Worm (Caenorhabditis elegans) whole organism, midembryonic: ENCODE results near the gene F43C1.5.

Experiments
- flt-1 ChIP-seq: fragments of 200-800 bp; sonication (Bioruptor generic); IDR thresholded peaks from 2 replicates; pipeline ENCODE4 v1.3.6; 2022; ENCODE audit warnings: missing genetic modification characterization, missing compliant biosample characterization
- ref-1 ChIP-seq: fragments of 200-800 bp; sonication (Bioruptor generic); conservative IDR thresholded peaks from 2 replicates; pipeline ENCODE4 v1.3.6; 2022; ENCODE audit warnings: missing genetic modification reagents, missing genetic modification characterization, missing compliant biosample characterization
- tab-1 ChIP-seq: fragments of 200-800 bp; sonication (Bioruptor generic); IDR thresholded peaks from 2 replicates; pipeline ENCODE4 v1.3.6; 2022; ENCODE audit warnings: missing genetic modification characterization, missing compliant biosample characterization
- ztf-23 ChIP-seq: fragments of 200-800 bp; sonication (Bioruptor generic); IDR thresholded peaks from 2 replicates; pipeline ENCODE4 v1.3.6; 2022; ENCODE audit warnings: missing genetic modification reagents, missing genetic modification characterization, missing compliant biosample characterization
- ztf-29 ChIP-seq: fragments of 200-800 bp; sonication (Bioruptor generic); IDR thresholded peaks from 2 replicates; pipeline ENCODE4 v1.3.6; 2022; ENCODE audit warnings: missing genetic modification reagents, missing genetic modification characterization, missing compliant biosample characterization

ce11 chrIII:4228008-4228407 is 933 bp upstream of the F43C1.5 start, which contains the start of gene mpk-1:
- TF ChIP-seq ref-1 (GFP tag; lab: Robert Waterston, UW) = no peak
- TF ChIP-seq tab-1 (GFP tag; lab: Robert Waterston, UW) = no peak
- no peak for TF ChIP-seq flt-1 (GFP tag; lab: Robert Waterston, UW)
- TF ChIP-seq ztf-29 (GFP tag; lab: Robert Waterston, UW) = no peak
- no peak for TF ChIP-seq ztf-23
